Worm (Caenorhabditis elegans) whole organism, L1 larva: ENCODE measurements around the gene W01B6.3.

Experiments
- elt-2 ChIP-seq: sonication (generic microtip); optimal IDR thresholded peaks from 2 replicates; lab custom pipeline; 2016; ENCODE audit warnings: missing genetic modification characterization, mild to moderate bottlenecking, inconsistent platforms, missing compliant biosample characterization, missing genetic modification reagents
- lin-35 ChIP-seq, 2 experiments: fragments of 150-350 bp; optimal IDR thresholded peaks; 2 replicates each; lab custom pipeline; 2014; ENCODE audit warnings: missing biosample characterization in 2 of 2, missing genetic modification characterization in 2 of 2, missing genetic modification reagents in 2 of 2
- pqm-1 ChIP-seq: sonication (generic microtip); optimal IDR thresholded peaks from 3 replicates; lab custom pipeline; 2017; ENCODE audit warnings: missing biosample characterization, missing genetic modification characterization
- tbx-2 ChIP-seq: sonication (generic microtip); optimal IDR thresholded peaks from 2 replicates; lab custom pipeline; 2016; ENCODE audit warnings: missing genetic modification characterization, missing compliant biosample characterization
- zip-4 ChIP-seq: fragments of 200-800 bp; sonication (Bioruptor generic); optimal IDR thresholded peaks from 2 replicates; lab custom pipeline; 2018; ENCODE audit warnings: mild to moderate bottlenecking, missing genetic modification characterization, moderate library complexity, missing compliant biosample characterization

- TF ChIP-seq elt-2 (tag; lab: Kevin White, UChicago) (no peak), tbx-2 (no peak), lin-35 (GFP tag; optimal IDR thresholded peaks at IDR 0.05; lab: Kevin White, UChicago) (no peak), zip-4 (GFP tag; lab: Kevin White, UChicago) (no peak), pqm-1 (tag; lab: Kevin White, UChicago) (no peak)
These were observed 26.4 kb downstream of the W01B6.3 start for ce11 chrIV:10046005-10046404.
